Worm (Caenorhabditis elegans): ENCODE measurements around the gene F56A11.5.

F56A11.5 gene

DNA sequence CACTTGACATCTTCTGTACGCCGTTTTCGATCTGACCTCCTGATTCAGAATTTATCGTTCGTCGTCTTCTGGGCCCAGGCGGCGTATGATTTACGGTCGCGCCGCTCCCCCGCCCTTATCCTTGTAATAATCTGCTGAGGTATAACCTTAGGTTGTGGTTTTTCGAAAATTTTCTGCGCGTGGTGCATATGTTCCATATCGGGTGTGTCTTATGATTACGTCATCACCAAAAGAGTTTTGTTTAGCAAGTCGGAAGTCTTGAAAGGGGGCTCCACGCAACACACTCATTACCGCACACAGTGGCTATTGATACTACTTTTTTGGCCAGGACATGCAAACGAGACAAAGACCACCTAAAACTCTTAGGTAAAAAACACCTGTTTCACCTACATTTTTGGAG lies 9.9 kb downstream of the F56A11.5 start:
- no peak for TF ChIP-seq F49E8.2 (tag; optimal IDR thresholded peaks at IDR 0.05; ENCODE audit: insufficient read depth)
- TF ChIP-seq ceh-27 (GFP tag; optimal IDR thresholded peaks at IDR 0.05), result no peak
- TF ChIP-seq F39B2.1 (GFP tag; IDR thresholded peaks at IDR 0.05), result no peak
- TF ChIP-seq unc-130 (GFP tag; optimal IDR thresholded peaks at IDR 0.05), result no peak
- TF ChIP-seq snpc-1.1 (tag; optimal IDR thresholded peaks at IDR 0.05; ENCODE audit: insufficient read depth), result no peak
- no peak for TF ChIP-seq Y56A3A.18 (GFP tag; IDR thresholded peaks at IDR 0.05)
- no peak for TF ChIP-seq cebp-2 (GFP tag; IDR thresholded peaks at IDR 0.05)

DNA sequence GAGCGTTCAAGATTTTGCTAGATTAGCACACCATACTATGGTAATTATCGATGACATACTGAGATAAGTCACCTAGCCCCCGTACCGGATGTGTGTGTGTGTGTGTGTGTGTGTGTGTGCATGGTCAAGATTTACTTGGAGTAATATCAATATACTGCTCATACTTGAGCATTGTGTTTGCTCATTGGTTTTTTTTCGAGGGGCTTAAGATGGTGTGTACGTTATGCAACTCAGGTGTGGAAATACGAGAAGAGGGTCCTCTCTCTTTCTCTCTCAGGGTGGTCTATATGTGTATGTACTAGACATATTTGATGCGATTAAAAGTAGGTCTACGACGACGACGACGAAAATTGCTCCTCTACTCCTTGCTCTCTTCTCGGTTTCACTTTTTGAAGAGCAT lies 10.3 kb downstream of the F56A11.5 start:
- no peak for TF ChIP-seq atf-7 (tag; optimal IDR thresholded peaks at IDR 0.05)
- TF ChIP-seq let-607 (tag; optimal IDR thresholded peaks at IDR 0.05), result no peak
- no peak for TF ChIP-seq tbx-9 (tag; optimal IDR thresholded peaks at IDR 0.05; ENCODE audit: borderline replicate concordance)
- TF ChIP-seq K11D2.4 (GFP tag; IDR thresholded peaks at IDR 0.05), result no peak
- no peak for TF ChIP-seq hmg-20 (GFP tag; IDR thresholded peaks at IDR 0.05)
- no peak for TF ChIP-seq nhr-120 (GFP tag; IDR thresholded peaks at IDR 0.05)
- TF ChIP-seq Y95B8A.8 (GFP tag; IDR thresholded peaks at IDR 0.05), result no peak
- TF ChIP-seq sdz-38 (tag; optimal IDR thresholded peaks at IDR 0.05), result no peak
- TF ChIP-seq ceh-91 (GFP tag; IDR thresholded peaks at IDR 0.05), result no peak
- no peak for TF ChIP-seq ztf-6 (GFP tag; IDR thresholded peaks at IDR 0.05)
- no peak for TF ChIP-seq ekl-4 (GFP tag; IDR thresholded peaks at IDR 0.05)
- TF ChIP-seq rec-8 (tag; optimal IDR thresholded peaks at IDR 0.05), result no peak
- TF ChIP-seq egrh-3 (GFP tag; IDR thresholded peaks at IDR 0.05), result no peak
- no peak for TF ChIP-seq aptf-3 (GFP tag; IDR thresholded peaks at IDR 0.05)
- no peak for TF ChIP-seq snpc-4 (GFP tag; optimal IDR thresholded peaks at IDR 0.05)
- TF ChIP-seq snpc-4 (tag; optimal IDR thresholded peaks at IDR 0.05), result no peak
- TF ChIP-seq Y67H2A.10 (GFP tag; conservative IDR thresholded peaks at IDR 0.05), result no peak
- no peak for TF ChIP-seq fkh-3 (tag; optimal IDR thresholded peaks at IDR 0.05)

DNA sequence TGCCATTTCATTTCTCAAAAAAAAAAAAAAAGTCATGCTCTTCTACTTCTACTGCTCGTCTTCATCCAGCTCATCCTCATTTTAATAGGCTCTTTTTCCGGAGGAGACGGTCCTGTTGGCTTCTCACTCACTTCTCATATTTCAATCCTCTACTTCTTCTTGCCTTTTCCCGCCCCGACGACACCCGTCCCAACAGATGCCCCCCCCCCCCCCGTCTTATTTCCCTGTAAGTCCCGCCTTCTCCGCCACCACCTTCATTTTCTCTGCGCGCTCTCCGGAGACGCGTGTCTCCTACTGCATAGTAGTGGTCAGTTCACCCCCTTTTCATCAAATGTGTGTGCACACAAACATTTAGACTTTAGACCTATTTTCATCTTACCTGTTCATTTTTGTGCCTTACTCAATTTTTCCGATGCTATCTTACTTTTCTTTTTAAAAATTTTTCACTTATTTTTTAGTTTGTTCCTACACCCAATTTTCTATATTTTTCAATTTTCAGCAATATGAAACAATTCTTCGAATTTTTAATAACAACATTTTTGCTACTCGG lies 11.8 kb downstream of the F56A11.5 start, which contains the start of gene efn-4:
Gene efn-4 (plus strand): TSS at position 500 of the 550 bp plus-strand sequence.
- peak; percentile 69 for TF ChIP-seq zfh-2 (GFP tag; conservative IDR thresholded peaks at IDR 0.05)
- no peak for TF ChIP-seq madf-10 (tag; optimal IDR thresholded peaks at IDR 0.05)
- no peak for TF ChIP-seq tbx-9 (tag; optimal IDR thresholded peaks at IDR 0.05; ENCODE audit: borderline replicate concordance)
- TF ChIP-seq egrh-3 (GFP tag; IDR thresholded peaks at IDR 0.05), result peak; percentile 31; the same call in 1 of the 2 replicates
- TF ChIP-seq xnd-1 (tag; optimal IDR thresholded peaks at IDR 0.05), result no peak
- TF ChIP-seq snpc-4 (GFP tag; optimal IDR thresholded peaks at IDR 0.05), result no peak
- TF ChIP-seq snpc-4 (tag; optimal IDR thresholded peaks at IDR 0.05), result no peak
- TF ChIP-seq mes-4 (tag; optimal IDR thresholded peaks at IDR 0.05), result no peak
- TF ChIP-seq sea-2 (GFP tag; IDR thresholded peaks at IDR 0.05), result no peak
- no peak for TF ChIP-seq nhr-90 (tag; optimal IDR thresholded peaks at IDR 0.05)
- no peak for TF ChIP-seq rec-8 (tag; optimal IDR thresholded peaks at IDR 0.05)

DNA sequence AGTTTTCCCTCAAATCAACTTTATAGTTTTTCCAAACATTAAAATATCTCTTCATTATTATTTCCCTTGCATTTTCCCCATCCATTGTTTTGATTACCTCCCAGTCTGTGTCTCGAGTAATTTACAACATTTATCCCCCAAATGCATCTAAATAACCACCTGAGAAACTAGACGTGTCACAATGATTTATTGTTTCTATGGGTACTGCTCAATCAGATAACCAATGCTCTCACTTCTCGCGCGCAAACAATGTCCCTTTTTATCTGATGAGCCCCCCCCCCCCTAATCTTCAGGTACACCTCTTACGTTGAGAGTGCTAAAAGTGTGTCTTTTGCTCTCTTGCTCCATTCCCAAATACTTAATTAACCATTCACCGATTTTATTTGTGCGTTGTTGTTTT lies 16.6 kb downstream of the F56A11.5 start:
- TF ChIP-seq ZK185.1 (tag; optimal IDR thresholded peaks at IDR 0.05; ENCODE audit: poor library complexity, severe bottlenecking), result no peak

DNA sequence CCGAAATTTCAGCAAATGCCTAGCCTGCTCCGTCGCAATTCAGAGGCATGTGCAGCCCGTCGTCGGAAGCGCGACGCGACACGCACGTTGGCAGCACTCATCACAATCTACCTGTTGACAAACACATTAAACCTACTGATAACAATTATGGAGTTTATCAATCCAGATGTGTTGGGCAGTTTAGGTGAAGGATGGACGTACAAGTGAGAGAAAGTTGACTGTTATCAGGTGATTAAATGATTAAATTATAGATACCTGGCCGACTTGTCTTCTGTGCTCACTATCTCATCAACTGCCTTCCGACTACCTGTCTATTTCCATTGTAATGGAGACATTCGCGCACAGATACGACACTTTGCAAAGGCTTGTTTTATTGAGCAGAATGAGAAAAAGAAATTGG lies 18.7 kb downstream of the F56A11.5 start:
- TF ChIP-seq aptf-3 (GFP tag; IDR thresholded peaks at IDR 0.05) (no peak), ztf-22 (GFP tag; optimal IDR thresholded peaks at IDR 0.05) (peak; percentile 66), F33H1.4 (GFP tag; IDR thresholded peaks at IDR 0.05) (no peak), ceh-27 (GFP tag; optimal IDR thresholded peaks at IDR 0.05) (no peak), B0261.1 (tag; optimal IDR thresholded peaks at IDR 0.05) (no peak), lin-35 (GFP tag; optimal IDR thresholded peaks at IDR 0.05) (no peak), madf-6 (GFP tag; IDR thresholded peaks at IDR 0.05) (no peak), nhr-80 (tag; optimal IDR thresholded peaks at IDR 0.05) (peak; percentile 93), lin-54 (GFP tag; optimal IDR thresholded peaks at IDR 0.05) (no peak), akir-1 (GFP tag; optimal IDR thresholded peaks at IDR 0.05) (no peak), Y67H2A.10 (GFP tag; conservative IDR thresholded peaks at IDR 0.05) (no peak), let-607 (tag; optimal IDR thresholded peaks at IDR 0.05) (peak in 1 of 2 experiments; percentile 4), dpl-1 (GFP tag; optimal IDR thresholded peaks at IDR 0.05) (no peak), F57C9.4 (tag; optimal IDR thresholded peaks at IDR 0.05) (no peak)
